Fruit fly (Drosophila melanogaster): Measurements from ENCODE around the gene Adgf-C.

Gene Adgf-C

dm6 chr3R:13700738-13701137, 5.8 kb upstream of the Adgf-C start, which contains the start of gene f-cup:
Gene f-cup, minus strand, starts transcription at chr3R:13700838.
- no peak for TF ChIP-seq Myc (optimal IDR thresholded peaks at IDR 0.05)
- TF ChIP-seq Hnf4 (GFP tag; optimal IDR thresholded peaks at IDR 0.05) = no peak
- TF ChIP-seq fru (GFP tag; optimal IDR thresholded peaks at IDR 0.05) = no peak
- no peak for TF ChIP-seq Abd-B (GFP tag; optimal IDR thresholded peaks at IDR 0.05)
- no peak for TF ChIP-seq Dfd (GFP tag; optimal IDR thresholded peaks at IDR 0.05)

- TF ChIP-seq Rel (GFP tag; optimal IDR thresholded peaks at IDR 0.05) (no peak), Rel (tag; optimal IDR thresholded peaks at IDR 0.05) (peak; percentile 55), lola (GFP tag; optimal IDR thresholded peaks at IDR 0.05) (no peak)
These were observed 1.2 kb upstream of the Adgf-C start, which contains the start of gene Adgf-D for dm6 chr3R:13705292-13705885. Gene Adgf-D, minus strand, starts transcription at chr3R:13705402.

dm6 chr3R:13709839-13710238, 3.3 kb downstream of the Adgf-C start, which contains the start of gene Argp:
Gene Argp, minus strand, starts transcription at chr3R:13709939.
- TF ChIP-seq Jra (GFP tag; optimal IDR thresholded peaks at IDR 0.05) = no peak

- TF ChIP-seq Rel (GFP tag; optimal IDR thresholded peaks at IDR 0.05) (no peak), Rel (tag; optimal IDR thresholded peaks at IDR 0.05) (peak; percentile 51), woc (GFP tag; optimal IDR thresholded peaks at IDR 0.05) (peak; percentile 65), Hr78 (GFP tag; optimal IDR thresholded peaks at IDR 0.05) (no peak), HLH106 (tag; optimal IDR thresholded peaks at IDR 0.05) (peak; percentile 24), rgr (GFP tag; optimal IDR thresholded peaks at IDR 0.05) (no peak), Hr83 (GFP tag; optimal IDR thresholded peaks at IDR 0.05; ENCODE audit: poor library complexity, severe bottlenecking) (no peak)
These were observed 4.1 kb downstream of the Adgf-C start for dm6 chr3R:13710645-13711044.

dm6 chr3R:13711735-13712134, 5.2 kb downstream of the Adgf-C start, which contains the start of the genes primo-1 and primo-2:
Gene primo-1, minus strand, starts transcription at chr3R:13711835.
Gene primo-2, minus strand, starts transcription at chr3R:13711835.
- TF ChIP-seq Myc (optimal IDR thresholded peaks at IDR 0.05) = no peak
- no peak for TF ChIP-seq Hr83 (GFP tag; optimal IDR thresholded peaks at IDR 0.05; ENCODE audit: poor library complexity, severe bottlenecking)
- no peak for TF ChIP-seq rgr (GFP tag; optimal IDR thresholded peaks at IDR 0.05)
- no peak for TF ChIP-seq Abd-B (GFP tag; optimal IDR thresholded peaks at IDR 0.05)

- TF ChIP-seq fru (GFP tag; optimal IDR thresholded peaks at IDR 0.05) (no peak), Sp1 (GFP tag; optimal IDR thresholded peaks at IDR 0.05) (peak; percentile 4), CG9705 (GFP tag; optimal IDR thresholded peaks at IDR 0.05) (no peak), pan (optimal IDR thresholded peaks at IDR 0.05) (no peak), GATAd (GFP tag; optimal IDR thresholded peaks at IDR 0.05) (no peak), HLH106 (tag; optimal IDR thresholded peaks at IDR 0.05) (peak; percentile 35), Vsx2 (GFP tag; optimal IDR thresholded peaks at IDR 0.05; ENCODE audit: partially characterized antibody) (no peak), Mio (GFP tag; optimal IDR thresholded peaks at IDR 0.05) (no peak), Rel (GFP tag; optimal IDR thresholded peaks at IDR 0.05) (no peak), Rel (tag; optimal IDR thresholded peaks at IDR 0.05) (no peak), Abd-B (GFP tag; optimal IDR thresholded peaks at IDR 0.05) (no peak), br (GFP tag; optimal IDR thresholded peaks at IDR 0.05) (no peak), dmrt93B (GFP tag; optimal IDR thresholded peaks at IDR 0.05) (no peak), h (GFP tag; optimal IDR thresholded peaks at IDR 0.05) (no peak), foxo (GFP tag; optimal IDR thresholded peaks at IDR 0.05) (no peak), Myc (optimal IDR thresholded peaks at IDR 0.05) (no peak), Hr83 (GFP tag; optimal IDR thresholded peaks at IDR 0.05; ENCODE audit: poor library complexity, severe bottlenecking) (no peak), Jra (GFP tag; optimal IDR thresholded peaks at IDR 0.05) (no peak), dsf (GFP tag; optimal IDR thresholded peaks at IDR 0.05; ENCODE audit: borderline replicate concordance) (no peak), psq (GFP tag; optimal IDR thresholded peaks at IDR 0.05) (peak; percentile 8), lola (GFP tag; optimal IDR thresholded peaks at IDR 0.05) (no peak), rgr (GFP tag; optimal IDR thresholded peaks at IDR 0.05) (no peak), Hnf4 (GFP tag; optimal IDR thresholded peaks at IDR 0.05) (no peak), sage (GFP tag; optimal IDR thresholded peaks at IDR 0.05) (no peak), Hr78 (GFP tag; optimal IDR thresholded peaks at IDR 0.05) (no peak)
These were observed 7.0 kb downstream of the Adgf-C start for dm6 chr3R:13713541-13713940.
